In genomic region chrIII:5758519-5759099, ce11 we compare ENCODE assay signal across 6 worm cellular contexts.
TF ChIP-seq lines count a peak whose summit lies in the region.

No protein-coding gene starts in this region.

TF ChIP-seq in whole organism, L1 larva, 84 proteins besides CTCF, POLR2A, EP300 and RAD21 (continues in another document):
- TF ChIP-seq jun-1 (tag; optimal IDR thresholded peaks at IDR 0.05; lab: Kevin White, UChicago), result no peak
- peak; percentile 29 for TF ChIP-seq lir-3 (tag; optimal IDR thresholded peaks at IDR 0.05; lab: Kevin White, UChicago; ENCODE audit: poor library complexity)
- no peak for TF ChIP-seq sup-37 (GFP tag; optimal IDR thresholded peaks at IDR 0.05; lab: Kevin White, UChicago)
- TF ChIP-seq xbp-1 (tag; optimal IDR thresholded peaks at IDR 0.05; lab: Kevin White, UChicago), result peak; percentile 60
- TF ChIP-seq nhr-76 (tag; optimal IDR thresholded peaks at IDR 0.05; lab: Kevin White, UChicago), result no peak
- peak; percentile 74 for TF ChIP-seq dsc-1 (tag; optimal IDR thresholded peaks at IDR 0.05; lab: Kevin White, UChicago)
- peak; percentile 50; the same call in 1 of the 2 replicates for TF ChIP-seq mab-9 (GFP tag; IDR thresholded peaks at IDR 0.05; lab: Robert Waterston, UW)
- TF ChIP-seq C16A3.4 (tag; optimal IDR thresholded peaks at IDR 0.05; lab: Kevin White, UChicago), result peak; percentile 10
- no peak for TF ChIP-seq alr-1 (tag; optimal IDR thresholded peaks at IDR 0.05; lab: Kevin White, UChicago; ENCODE audit: borderline replicate concordance)
- TF ChIP-seq lin-35 (GFP tag; optimal IDR thresholded peaks at IDR 0.05; lab: Kevin White, UChicago), result peak in 1 of 2 experiments; percentile 35
- TF ChIP-seq fos-1 (tag; optimal IDR thresholded peaks at IDR 0.05; lab: Kevin White, UChicago), result peak; percentile 57
- peak; percentile 97 for TF ChIP-seq fkh-8 (tag; optimal IDR thresholded peaks at IDR 0.05; lab: Kevin White, UChicago)
- TF ChIP-seq pax-3 (tag; optimal IDR thresholded peaks at IDR 0.05; lab: Kevin White, UChicago), result peak; percentile 63
- TF ChIP-seq egl-27 (tag; optimal IDR thresholded peaks at IDR 0.05; lab: Kevin White, UChicago), result peak in 1 of 2 experiments; percentile 37

TF ChIP-seq in whole organism, L2 larva, 48 proteins besides CTCF, POLR2A, EP300 and RAD21 (continues in another document):
- TF ChIP-seq nhr-6 (tag; optimal IDR thresholded peaks at IDR 0.05; lab: Kevin White, UChicago) (peak; percentile 43), ztf-4 (tag; optimal IDR thresholded peaks at IDR 0.05; lab: Kevin White, UChicago) (peak; percentile 82), sma-9 (GFP tag; optimal IDR thresholded peaks at IDR 0.05; lab: Kevin White, UChicago) (peak; percentile 81), sma-9 (tag; optimal IDR thresholded peaks at IDR 0.05; lab: Kevin White, UChicago) (no peak), unc-55 (GFP tag; optimal IDR thresholded peaks at IDR 0.05; lab: Kevin White, UChicago) (peak; percentile 95), Y55F3AM.14 (GFP tag; optimal IDR thresholded peaks at IDR 0.05; lab: Kevin White, UChicago) (peak; percentile 44), ceh-16 (tag; optimal IDR thresholded peaks at IDR 0.05; lab: Kevin White, UChicago) (no peak), mdl-1 (tag; optimal IDR thresholded peaks at IDR 0.05; lab: Kevin White, UChicago) (peak in 1 of 2 experiments; percentile 40), skn-1 (tag; optimal IDR thresholded peaks at IDR 0.05; lab: Kevin White, UChicago) (no peak), sem-4 (tag; optimal IDR thresholded peaks at IDR 0.05; lab: Kevin White, UChicago) (peak; percentile 53), C34F6.9 (tag; optimal IDR thresholded peaks at IDR 0.05; lab: Kevin White, UChicago) (peak; percentile 88), zag-1 (tag; optimal IDR thresholded peaks at IDR 0.05; lab: Kevin White, UChicago) (peak; percentile 75), egl-27 (tag; optimal IDR thresholded peaks at IDR 0.05; lab: Kevin White, UChicago) (peak; percentile 27), lsy-2 (tag; optimal IDR thresholded peaks at IDR 0.05; lab: Kevin White, UChicago) (peak in 1 of 2 experiments; percentile 81), lin-13 (GFP tag; optimal IDR thresholded peaks at IDR 0.05; lab: Kevin White, UChicago) (peak; percentile 62)

TF ChIP-seq in whole organism, L3 larva, 47 proteins besides CTCF, POLR2A, EP300 and RAD21 (continues in another document):
- no peak for TF ChIP-seq snpc-4 (tag; optimal IDR thresholded peaks at IDR 0.05; lab: Kevin White, UChicago)
- TF ChIP-seq ceh-16 (tag; optimal IDR thresholded peaks at IDR 0.05; lab: Kevin White, UChicago), result no peak
- no peak for TF ChIP-seq fos-1 (tag; optimal IDR thresholded peaks at IDR 0.05; lab: Kevin White, UChicago)
- TF ChIP-seq nhr-77 (tag; optimal IDR thresholded peaks at IDR 0.05; lab: Kevin White, UChicago), result no peak
- TF ChIP-seq elt-3 (tag; optimal IDR thresholded peaks at IDR 0.05; lab: Kevin White, UChicago), result no peak
- no peak for TF ChIP-seq egl-5 (tag; optimal IDR thresholded peaks at IDR 0.05; lab: Kevin White, UChicago)
- TF ChIP-seq nhr-67 (tag; optimal IDR thresholded peaks at IDR 0.05; lab: Kevin White, UChicago), result no peak
- no peak for TF ChIP-seq jun-1 (tag; optimal IDR thresholded peaks at IDR 0.05; lab: Kevin White, UChicago)
- TF ChIP-seq nhr-12 (tag; optimal IDR thresholded peaks at IDR 0.05; lab: Kevin White, UChicago), result no peak
- TF ChIP-seq mdl-1 (tag; optimal IDR thresholded peaks at IDR 0.05; lab: Kevin White, UChicago), result no peak
- no peak for TF ChIP-seq nhr-28 (tag; optimal IDR thresholded peaks at IDR 0.05; lab: Kevin White, UChicago)
- TF ChIP-seq mml-1 (tag; optimal IDR thresholded peaks at IDR 0.05; lab: Kevin White, UChicago), result no peak
- TF ChIP-seq elt-1 (tag; optimal IDR thresholded peaks at IDR 0.05; lab: Kevin White, UChicago), result peak; percentile 33
- no peak for TF ChIP-seq nhr-25 (tag; optimal IDR thresholded peaks at IDR 0.05; lab: Kevin White, UChicago)
- no peak for TF ChIP-seq aly-2 (tag; optimal IDR thresholded peaks at IDR 0.05; lab: Kevin White, UChicago)
- no peak for TF ChIP-seq R02D3.7 (tag; optimal IDR thresholded peaks at IDR 0.05; lab: Kevin White, UChicago)
- TF ChIP-seq lin-15B (tag; optimal IDR thresholded peaks at IDR 0.05; lab: Kevin White, UChicago), result peak; percentile 19
- TF ChIP-seq elt-2 (tag; optimal IDR thresholded peaks at IDR 0.05; lab: Kevin White, UChicago), result no peak

TF ChIP-seq in whole organism, L4 larva, 104 proteins besides CTCF, POLR2A, EP300 and RAD21 (continues in another document):
- TF ChIP-seq tra-1 (GFP tag; IDR thresholded peaks at IDR 0.05; lab: Robert Waterston, UW), result 0 out of 2 replicates have a peak, but pooled peaks have one; percentile 11
- TF ChIP-seq rbr-2 (tag; optimal IDR thresholded peaks at IDR 0.05; lab: Kevin White, UChicago), result peak; percentile 61
- TF ChIP-seq unc-62 (GFP tag; optimal IDR thresholded peaks at IDR 0.05 in 1 of 2; lab: Kevin White, UChicago), result peak in 1 of 2 experiments; percentile 99
- TF ChIP-seq unc-62 (tag; optimal IDR thresholded peaks at IDR 0.05; lab: Kevin White, UChicago), result no peak
- 0 out of 2 replicates have a peak, but pooled peaks have one; percentile 31 for TF ChIP-seq saeg-2 (GFP tag; IDR thresholded peaks at IDR 0.05; lab: Robert Waterston, UW)
- peak; percentile 84 for TF ChIP-seq ctbp-1 (GFP tag; IDR thresholded peaks at IDR 0.05; lab: Robert Waterston, UW)
- no peak for TF ChIP-seq ceh-82 (tag; optimal IDR thresholded peaks at IDR 0.05; lab: Kevin White, UChicago)
- peak; percentile 44; the same call in 1 of the 2 replicates for TF ChIP-seq hmg-1.1 (GFP tag; IDR thresholded peaks at IDR 0.05; lab: Robert Waterston, UW)
- TF ChIP-seq madf-9 (GFP tag; conservative IDR thresholded peaks at IDR 0.05; lab: Robert Waterston, UW), result no peak
- peak; percentile 64 for TF ChIP-seq hlh-11 (tag; optimal IDR thresholded peaks at IDR 0.05; lab: Kevin White, UChicago)
- peak; percentile 59 for TF ChIP-seq mep-1 (tag; optimal IDR thresholded peaks at IDR 0.05; lab: Kevin White, UChicago)
- TF ChIP-seq fkh-10 (GFP tag; optimal IDR thresholded peaks at IDR 0.05; lab: Kevin White, UChicago), result peak; percentile 85
- TF ChIP-seq aha-1 (tag; lab: Kevin White, UChicago), result peak; percentile 98
- TF ChIP-seq sdz-12 (GFP tag; optimal IDR thresholded peaks at IDR 0.05; lab: Kevin White, UChicago), result no peak
- TF ChIP-seq aly-2 (tag; optimal IDR thresholded peaks at IDR 0.05; lab: Kevin White, UChicago), result no peak
- TF ChIP-seq lsy-2 (tag; optimal IDR thresholded peaks at IDR 0.05; lab: Kevin White, UChicago), result peak; percentile 58 to 66

TF ChIP-seq in whole organism, mixed stage, embryonic, 35 proteins besides CTCF, POLR2A, EP300 and RAD21:
- TF ChIP-seq cnd-1 (tag; optimal IDR thresholded peaks at IDR 0.05; lab: Kevin White, UChicago) (no peak), ztf-11 (tag; optimal IDR thresholded peaks at IDR 0.05; lab: Kevin White, UChicago) (no peak), sem-2 (GFP tag; optimal IDR thresholded peaks at IDR 0.05; lab: Kevin White, UChicago) (no peak), zip-8 (tag; optimal IDR thresholded peaks at IDR 0.05; lab: Kevin White, UChicago) (peak; percentile 7), nhr-2 (tag; optimal IDR thresholded peaks at IDR 0.05; lab: Kevin White, UChicago) (no peak)

TF ChIP-seq in whole organism, young adult, 124 proteins besides CTCF, POLR2A, EP300 and RAD21:
- TF ChIP-seq nhr-27 (tag; optimal IDR thresholded peaks at IDR 0.05; lab: Kevin White, UChicago) (no peak), zfh-2 (GFP tag; conservative IDR thresholded peaks at IDR 0.05; lab: Robert Waterston, UW) (peak; percentile 28; the same call in 1 of the 2 replicates), cebp-1 (GFP tag; IDR thresholded peaks at IDR 0.05; lab: Robert Waterston, UW) (no peak), cebp-1 (tag; optimal IDR thresholded peaks at IDR 0.05; lab: Kevin White, UChicago) (peak; percentile 35), atf-7 (tag; optimal IDR thresholded peaks at IDR 0.05; lab: Kevin White, UChicago) (peak; percentile 95), lin-35 (GFP tag; optimal IDR thresholded peaks at IDR 0.05; lab: Kevin White, UChicago) (peak in 1 of 3 experiments; percentile 84), ztf-18 (tag; optimal IDR thresholded peaks at IDR 0.05; lab: Kevin White, UChicago) (no peak), K12H6.12 (tag; optimal IDR thresholded peaks at IDR 0.05; lab: Kevin White, UChicago) (peak; percentile 53), mcd-1 (GFP tag; IDR thresholded peaks at IDR 0.05; lab: Robert Waterston, UW) (0 out of 2 replicates have a peak, but pooled peaks have one; percentile 48), ceh-27 (GFP tag; optimal IDR thresholded peaks at IDR 0.05; lab: Kevin White, UChicago) (peak; percentile 17), nfyb-1 (GFP tag; IDR thresholded peaks at IDR 0.05; lab: Robert Waterston, UW) (peak; percentile 57; the same call in 1 of the 2 replicates), lin-40 (tag; optimal IDR thresholded peaks at IDR 0.05; lab: Kevin White, UChicago) (peak; percentile 31), chd-7 (tag; optimal IDR thresholded peaks at IDR 0.05; lab: Kevin White, UChicago) (peak; percentile 24), snpc-1.3 (tag; optimal IDR thresholded peaks at IDR 0.05; lab: Kevin White, UChicago; ENCODE audit: insufficient read depth) (no peak), nhr-179 (tag; optimal IDR thresholded peaks at IDR 0.05; lab: Kevin White, UChicago) (no peak), fkh-3 (tag; optimal IDR thresholded peaks at IDR 0.05; lab: Kevin White, UChicago) (no peak), hmg-1.2 (GFP tag; IDR thresholded peaks at IDR 0.05; lab: Robert Waterston, UW) (peak; percentile 30; the same call in 1 of the 2 replicates), rcor-1 (GFP tag; IDR thresholded peaks at IDR 0.05; lab: Robert Waterston, UW) (0 out of 2 replicates have a peak, but pooled peaks have one; percentile 35), ZK185.1 (tag; optimal IDR thresholded peaks at IDR 0.05; lab: Kevin White, UChicago; ENCODE audit: poor library complexity, severe bottlenecking) (peak; percentile 7)
